Worm (Caenorhabditis elegans): ENCODE results near the gene rgs-4.

- TF ChIP-seq dao-5 (tag; optimal IDR thresholded peaks at IDR 0.05) = no peak
- TF ChIP-seq him-1 (tag; optimal IDR thresholded peaks at IDR 0.05) = no peak
These were observed 23.7 kb downstream of the rgs-4 start for ce11 chrII:12677975-12678866.

Data from whole organism, L4/young adult.